Worm (Caenorhabditis elegans): ENCODE data around the gene F31A3.5.

Gene F31A3.5

DNA sequence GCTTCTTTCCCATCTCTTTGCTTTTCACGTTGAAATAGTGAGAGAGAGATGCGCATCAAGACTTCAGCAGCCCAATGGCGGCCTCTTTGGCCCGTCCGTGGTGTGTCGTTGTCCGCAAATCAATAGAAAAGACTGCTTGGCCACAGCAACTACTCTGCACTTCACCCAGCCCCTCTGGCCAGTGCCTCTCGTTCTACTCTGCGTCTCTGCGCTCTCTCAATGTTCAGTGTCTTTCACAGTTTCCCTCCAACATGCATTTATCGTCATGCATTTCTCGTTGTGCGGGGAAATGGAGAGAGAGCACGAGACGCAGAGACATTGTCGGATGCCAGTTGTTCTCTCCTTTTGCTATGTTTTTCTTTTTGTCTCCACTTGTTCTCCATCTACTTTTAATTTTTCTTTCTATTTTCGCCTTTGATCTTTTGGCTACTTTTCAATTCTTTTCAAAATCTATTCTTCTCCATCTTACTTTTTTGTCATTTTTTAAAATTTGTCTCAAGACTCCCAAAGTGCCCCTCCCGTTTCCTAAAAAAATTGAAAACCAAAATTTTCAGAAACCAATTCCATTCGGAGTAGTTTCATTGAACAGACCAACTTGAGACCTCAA is 49.8 kb downstream of the F31A3.5 start, which contains the start of gene nhr-1 (continued):
- TF ChIP-seq lin-35 (GFP tag; optimal IDR thresholded peaks at IDR 0.05) (peak; percentile 54 to 74), swsn-7 (tag; optimal IDR thresholded peaks at IDR 0.05) (peak; percentile 86), F16B12.6 (tag; optimal IDR thresholded peaks at IDR 0.05) (no peak), egl-13 (tag; optimal IDR thresholded peaks at IDR 0.05) (peak; percentile 73), dsc-1 (tag; optimal IDR thresholded peaks at IDR 0.05) (peak; percentile 88), rnt-1 (tag; optimal IDR thresholded peaks at IDR 0.05) (peak; percentile 88), ztf-4 (tag; optimal IDR thresholded peaks at IDR 0.05) (peak; percentile 85), fkh-8 (tag; optimal IDR thresholded peaks at IDR 0.05) (peak; percentile 86), blmp-1 (tag; optimal IDR thresholded peaks at IDR 0.05) (peak; percentile 90), Y116A8C.19 (tag; optimal IDR thresholded peaks at IDR 0.05; ENCODE audit: borderline replicate concordance) (no peak), ces-1 (GFP tag; optimal IDR thresholded peaks at IDR 0.05) (no peak), nhr-20 (tag; optimal IDR thresholded peaks at IDR 0.05) (peak; percentile 96), alr-1 (tag; optimal IDR thresholded peaks at IDR 0.05; ENCODE audit: borderline replicate concordance) (no peak), unc-98 (GFP tag; IDR thresholded peaks at IDR 0.05) (no peak), C34B4.2 (tag; optimal IDR thresholded peaks at IDR 0.05) (no peak), nhr-47 (tag; optimal IDR thresholded peaks at IDR 0.05) (peak; percentile 87), unc-130 (tag; optimal IDR thresholded peaks at IDR 0.05) (peak; percentile 70), nhr-77 (tag; optimal IDR thresholded peaks at IDR 0.05) (peak; percentile 62), fos-1 (tag; optimal IDR thresholded peaks at IDR 0.05) (peak; percentile 87), efl-1 (optimal IDR thresholded peaks at IDR 0.05) (peak; percentile 61 to 77), efl-1 (GFP tag; optimal IDR thresholded peaks at IDR 0.05 in 1 of 2) (no peak), lin-39 (tag; optimal IDR thresholded peaks at IDR 0.05) (peak; percentile 28), nhr-11 (tag; optimal IDR thresholded peaks at IDR 0.05) (peak; percentile 58), snu-23 (GFP tag; optimal IDR thresholded peaks at IDR 0.05) (peak; percentile 95), ztf-11 (tag; optimal IDR thresholded peaks at IDR 0.05) (peak in 1 of 2 experiments; percentile 18), ets-5 (GFP tag; IDR thresholded peaks at IDR 0.05) (no peak), aha-1 (tag; optimal IDR thresholded peaks at IDR 0.05) (no peak), ceh-8 (GFP tag; optimal IDR thresholded peaks at IDR 0.05) (peak; percentile 77), nhr-90 (tag; optimal IDR thresholded peaks at IDR 0.05; ENCODE audit: poor library complexity) (peak; percentile 67), nhr-71 (tag; optimal IDR thresholded peaks at IDR 0.05) (peak; percentile 96), aly-2 (tag; optimal IDR thresholded peaks at IDR 0.05) (peak; percentile 43), egl-27 (tag; optimal IDR thresholded peaks at IDR 0.05) (peak; percentile 66 to 68), unc-86 (tag; optimal IDR thresholded peaks at IDR 0.05) (peak; percentile 87), hlh-4 (tag; optimal IDR thresholded peaks at IDR 0.05) (no peak), nhr-85 (tag) (peak; percentile 95), ceh-88 (GFP tag; IDR thresholded peaks at IDR 0.05) (no peak), jun-1 (tag; optimal IDR thresholded peaks at IDR 0.05) (no peak), lin-13 (GFP tag; optimal IDR thresholded peaks at IDR 0.05) (no peak), sptf-1 (tag; optimal IDR thresholded peaks at IDR 0.05) (no peak), fkh-4 (tag; optimal IDR thresholded peaks at IDR 0.05; ENCODE audit: borderline replicate concordance) (no peak), nhr-19 (GFP tag; conservative IDR thresholded peaks at IDR 0.05) (peak; percentile 83), nhr-28 (tag; optimal IDR thresholded peaks at IDR 0.05) (no peak)

DNA sequence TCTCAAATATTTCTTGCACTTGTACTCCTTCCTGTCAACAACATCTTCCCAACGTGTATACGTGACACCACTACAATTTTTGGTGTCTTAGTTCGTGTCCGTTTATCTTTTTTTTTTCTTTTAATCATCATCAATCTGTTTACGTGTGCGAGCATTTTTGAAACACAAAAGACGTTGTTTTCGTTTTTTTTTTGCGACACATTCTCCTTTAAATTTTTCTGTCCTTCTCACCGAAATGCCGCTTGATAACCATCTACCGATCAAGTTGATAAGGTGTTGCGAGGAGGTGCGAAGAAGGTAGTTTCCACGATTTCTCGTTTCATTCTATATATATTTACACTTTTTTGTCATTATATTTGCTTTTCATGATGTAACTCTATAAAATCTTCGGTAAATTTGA is 52.9 kb downstream of the F31A3.5 start:
- TF ChIP-seq elt-2 (tag; optimal IDR thresholded peaks at IDR 0.05), result peak; percentile 24
- peak; percentile 76 for TF ChIP-seq nhr-85 (tag)
- TF ChIP-seq mep-1 (tag; optimal IDR thresholded peaks at IDR 0.05), result peak; percentile 17
- peak; percentile 54 for TF ChIP-seq nhr-20 (tag; optimal IDR thresholded peaks at IDR 0.05)
- TF ChIP-seq nhr-90 (tag; optimal IDR thresholded peaks at IDR 0.05; ENCODE audit: poor library complexity), result no peak
- TF ChIP-seq unc-30 (tag; optimal IDR thresholded peaks at IDR 0.05), result no peak
- no peak for TF ChIP-seq lsy-2 (tag; optimal IDR thresholded peaks at IDR 0.05)
- peak; percentile 62 for TF ChIP-seq blmp-1 (tag; optimal IDR thresholded peaks at IDR 0.05)
- no peak for TF ChIP-seq skn-1 (tag; optimal IDR thresholded peaks at IDR 0.05)
- no peak for TF ChIP-seq nhr-19 (GFP tag; conservative IDR thresholded peaks at IDR 0.05)
- no peak for TF ChIP-seq alr-1 (tag; optimal IDR thresholded peaks at IDR 0.05; ENCODE audit: borderline replicate concordance)
- TF ChIP-seq rnt-1 (tag; optimal IDR thresholded peaks at IDR 0.05), result peak; percentile 4
- no peak for TF ChIP-seq egl-27 (tag; optimal IDR thresholded peaks at IDR 0.05)
- TF ChIP-seq pag-3 (tag; optimal IDR thresholded peaks at IDR 0.05; ENCODE audit: borderline replicate concordance, insufficient read depth), result no peak
- TF ChIP-seq lin-14 (GFP tag; optimal IDR thresholded peaks at IDR 0.05), result peak; percentile 52
